Worm (Caenorhabditis elegans) whole organism, mixed stage, embryonic: Measurements from ENCODE around the gene rpl-6.

ENCODE experiments used
- bed-3 ChIP-seq: fragments of 200-800 bp; sonication (Bioruptor generic); optimal IDR thresholded peaks from 3 replicates; lab custom pipeline; 2018; ENCODE audit warnings: mild to moderate bottlenecking, missing genetic modification characterization, moderate library complexity, missing compliant biosample characterization
- ceh-43 ChIP-seq: fragments of 200-800 bp; sonication (Bioruptor generic); optimal IDR thresholded peaks from 2 replicates; lab custom pipeline; 2018; ENCODE audit warnings: mild to moderate bottlenecking, missing genetic modification characterization, moderate library complexity, missing compliant biosample characterization
- ces-1 ChIP-seq: fragments of 150-350 bp; optimal IDR thresholded peaks from 2 replicates; lab custom pipeline; 2014; ENCODE audit warnings: missing biosample characterization, missing genetic modification reagents, missing genetic modification characterization
- cnd-1 ChIP-seq: fragments of 200-800 bp; sonication (Bioruptor generic); optimal IDR thresholded peaks from 2 replicates; lab custom pipeline; 2018; ENCODE audit warnings: mild to moderate bottlenecking, missing genetic modification characterization, missing compliant biosample characterization
- elt-3 ChIP-seq: fragments of 150-350 bp; optimal IDR thresholded peaks from 2 replicates; lab custom pipeline; 2014; ENCODE audit warnings: missing biosample characterization, missing genetic modification characterization
- lsy-2 ChIP-seq: fragments of 150-350 bp; optimal IDR thresholded peaks from 2 replicates; lab custom pipeline; 2014; ENCODE audit warnings: missing biosample characterization, missing genetic modification characterization
- mab-5 ChIP-seq: fragments of 150-350 bp; optimal IDR thresholded peaks from 2 replicates; lab custom pipeline; 2014; ENCODE audit warnings: missing biosample characterization, missing genetic modification characterization
- nhr-237 ChIP-seq: fragments of 150-350 bp; optimal IDR thresholded peaks from 2 replicates; lab custom pipeline; 2014; ENCODE audit warnings: missing biosample characterization, missing genetic modification characterization
- nhr-28 ChIP-seq: fragments of 150-350 bp; optimal IDR thresholded peaks from 2 replicates; lab custom pipeline; 2014; ENCODE audit warnings: missing biosample characterization, missing genetic modification characterization
- pha-4 ChIP-seq: fragments of 150-350 bp; optimal IDR thresholded peaks from 2 replicates; lab custom pipeline; 2018; ENCODE audit warnings: missing biosample characterization, missing genetic modification reagents, missing genetic modification characterization
- sptf-1 ChIP-seq: sonication (generic microtip); optimal IDR thresholded peaks from 2 replicates; lab custom pipeline; 2017; ENCODE audit warnings: mild to moderate bottlenecking, missing genetic modification characterization, moderate library complexity, missing compliant biosample characterization
- unc-120 ChIP-seq: sonication (generic microtip); optimal IDR thresholded peaks from 2 replicates; lab custom pipeline; 2017; ENCODE audit warnings: missing genetic modification characterization, missing compliant biosample characterization; ENCODE audit not compliant: poor library complexity, severe bottlenecking
- unc-39 ChIP-seq: fragments of 150-350 bp; optimal IDR thresholded peaks from 2 replicates; lab custom pipeline; 2014; ENCODE audit warnings: missing biosample characterization, missing genetic modification characterization
- ztf-11 ChIP-seq: fragments of 150-350 bp; optimal IDR thresholded peaks from 2 replicates; lab custom pipeline; 2014; ENCODE audit warnings: missing biosample characterization, missing genetic modification characterization

- TF ChIP-seq nhr-28 (tag; lab: Kevin White, UChicago) (no peak), bed-3 (GFP tag; lab: Kevin White, UChicago) (no peak), elt-3 (tag; lab: Kevin White, UChicago) (no peak), unc-39 (tag; lab: Kevin White, UChicago) (no peak), nhr-237 (tag; lab: Kevin White, UChicago) (peak; percentile 88), pha-4 (tag; lab: Kevin White, UChicago) (peak; percentile 85), unc-120 (tag; lab: Kevin White, UChicago) (peak; percentile 53), ces-1 (peak; percentile 80), ceh-43 (GFP tag; lab: Kevin White, UChicago) (peak; percentile 3), mab-5 (no peak), cnd-1 (no peak), lsy-2 (tag; lab: Kevin White, UChicago) (peak; percentile 89), sptf-1 (tag; lab: Kevin White, UChicago) (peak; percentile 78), ztf-11 (tag; lab: Kevin White, UChicago) (no peak)
Measured at ce11 chrIII:7162065-7162762, 46.0 kb upstream of the rpl-6 start, which contains the start of the genes syf-2 and K04G7.1.
